Worm (Caenorhabditis elegans): ENCODE measurements around the gene klp-17.

The klp-17 gene

ce11 chrII:11467541-11467940, at the start of gene klp-17:
Gene klp-17, minus strand, starts transcription at chrII:11467641.
- TF ChIP-seq med-1 (GFP tag; optimal IDR thresholded peaks at IDR 0.05; ENCODE audit: insufficient read depth) (no peak), ref-1 (GFP tag; conservative IDR thresholded peaks at IDR 0.05) (no peak), T22C8.4 (GFP tag; IDR thresholded peaks at IDR 0.05) (no peak), klf-2 (GFP tag; conservative IDR thresholded peaks at IDR 0.05) (no peak), ztf-29 (GFP tag; IDR thresholded peaks at IDR 0.05) (no peak), cog-1 (tag; optimal IDR thresholded peaks at IDR 0.05) (no peak), flt-1 (GFP tag; IDR thresholded peaks at IDR 0.05) (no peak), ztf-23 (GFP tag; IDR thresholded peaks at IDR 0.05) (no peak), tab-1 (GFP tag; IDR thresholded peaks at IDR 0.05) (no peak)

ce11 chrII:11514775-11515174, 47.3 kb upstream of the klp-17 start, which contains the start of gene srh-44:
Gene srh-44, plus strand, starts transcription at chrII:11515075.
- TF ChIP-seq ref-1 (GFP tag; conservative IDR thresholded peaks at IDR 0.05), result no peak
- TF ChIP-seq ztf-29 (GFP tag; IDR thresholded peaks at IDR 0.05), result no peak
- no peak for TF ChIP-seq ztf-23 (GFP tag; IDR thresholded peaks at IDR 0.05)
- TF ChIP-seq klf-2 (GFP tag; conservative IDR thresholded peaks at IDR 0.05), result no peak
- no peak for TF ChIP-seq tab-1 (GFP tag; IDR thresholded peaks at IDR 0.05)
- TF ChIP-seq flt-1 (GFP tag; IDR thresholded peaks at IDR 0.05), result no peak
- TF ChIP-seq cog-1 (tag; optimal IDR thresholded peaks at IDR 0.05), result no peak
- no peak for TF ChIP-seq med-1 (GFP tag; optimal IDR thresholded peaks at IDR 0.05; ENCODE audit: insufficient read depth)
- no peak for TF ChIP-seq T22C8.4 (GFP tag; IDR thresholded peaks at IDR 0.05)

- TF ChIP-seq ztf-29 (GFP tag; IDR thresholded peaks at IDR 0.05) (no peak), ref-1 (GFP tag; conservative IDR thresholded peaks at IDR 0.05) (no peak), tab-1 (GFP tag; IDR thresholded peaks at IDR 0.05) (no peak), cog-1 (tag; optimal IDR thresholded peaks at IDR 0.05) (no peak), klf-2 (GFP tag; conservative IDR thresholded peaks at IDR 0.05) (no peak), ztf-23 (GFP tag; IDR thresholded peaks at IDR 0.05) (no peak), flt-1 (GFP tag; IDR thresholded peaks at IDR 0.05) (no peak), med-1 (GFP tag; optimal IDR thresholded peaks at IDR 0.05; ENCODE audit: insufficient read depth) (no peak), T22C8.4 (GFP tag; IDR thresholded peaks at IDR 0.05) (no peak)
Observed at ce11 chrII:11512921-11513320, 45.5 kb upstream of the klp-17 start.

DNA sequence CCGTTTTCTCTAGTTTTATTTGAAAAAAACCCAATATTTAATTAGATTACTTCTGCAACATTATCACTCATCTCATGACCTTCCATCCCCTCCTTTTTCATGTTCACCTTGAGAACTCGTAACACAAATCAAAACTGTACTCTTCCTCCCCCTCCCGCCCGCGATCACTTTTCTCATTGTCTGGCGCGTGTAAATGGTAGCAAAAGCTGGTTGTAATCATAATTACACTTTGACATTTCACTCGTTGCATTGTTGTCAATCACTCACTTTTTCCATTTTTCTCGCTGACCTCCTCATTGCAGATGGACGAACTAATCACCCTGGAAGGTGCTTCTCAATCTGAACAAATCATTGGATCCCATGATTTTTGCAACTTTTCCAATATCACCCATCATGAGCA, 42.9 kb upstream of the klp-17 start, which contains the start of gene npr-41:
Gene npr-41 (plus strand): TSS at position 301 of the 400 bp plus-strand sequence.
- TF ChIP-seq med-1 (GFP tag; optimal IDR thresholded peaks at IDR 0.05; ENCODE audit: insufficient read depth) (no peak), T22C8.4 (GFP tag; IDR thresholded peaks at IDR 0.05) (no peak), klf-2 (GFP tag; conservative IDR thresholded peaks at IDR 0.05) (no peak), ztf-23 (GFP tag; IDR thresholded peaks at IDR 0.05) (no peak), ref-1 (GFP tag; conservative IDR thresholded peaks at IDR 0.05) (no peak), tab-1 (GFP tag; IDR thresholded peaks at IDR 0.05) (no peak), flt-1 (GFP tag; IDR thresholded peaks at IDR 0.05) (no peak), ztf-29 (GFP tag; IDR thresholded peaks at IDR 0.05) (no peak), cog-1 (tag; optimal IDR thresholded peaks at IDR 0.05) (no peak)

DNA sequence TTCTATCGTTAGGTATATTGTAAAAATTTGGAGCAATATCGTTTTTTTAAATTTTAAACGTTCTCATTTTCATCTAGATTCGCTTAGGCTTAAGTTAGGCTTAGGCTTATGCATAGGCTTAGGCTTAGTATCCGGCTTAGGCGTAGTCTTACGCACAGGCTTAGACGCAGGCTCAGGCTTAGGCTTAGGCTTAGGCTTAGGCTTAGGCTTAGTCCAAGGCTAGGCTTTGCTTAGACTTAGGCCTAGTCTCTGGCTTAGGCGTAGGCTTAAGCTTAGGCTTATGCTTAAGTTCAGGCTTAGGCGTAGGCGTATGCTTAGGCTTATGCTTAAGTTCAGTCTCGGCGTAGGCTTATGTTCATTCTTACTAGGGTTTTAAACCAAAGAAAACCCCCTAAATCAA, 36.3 kb upstream of the klp-17 start:
- TF ChIP-seq klf-2 (GFP tag; conservative IDR thresholded peaks at IDR 0.05) (no peak), ztf-23 (GFP tag; IDR thresholded peaks at IDR 0.05) (no peak), ztf-29 (GFP tag; IDR thresholded peaks at IDR 0.05) (peak; percentile 67; the same call in 1 of the 2 replicates), ref-1 (GFP tag; conservative IDR thresholded peaks at IDR 0.05) (no peak)

DNA sequence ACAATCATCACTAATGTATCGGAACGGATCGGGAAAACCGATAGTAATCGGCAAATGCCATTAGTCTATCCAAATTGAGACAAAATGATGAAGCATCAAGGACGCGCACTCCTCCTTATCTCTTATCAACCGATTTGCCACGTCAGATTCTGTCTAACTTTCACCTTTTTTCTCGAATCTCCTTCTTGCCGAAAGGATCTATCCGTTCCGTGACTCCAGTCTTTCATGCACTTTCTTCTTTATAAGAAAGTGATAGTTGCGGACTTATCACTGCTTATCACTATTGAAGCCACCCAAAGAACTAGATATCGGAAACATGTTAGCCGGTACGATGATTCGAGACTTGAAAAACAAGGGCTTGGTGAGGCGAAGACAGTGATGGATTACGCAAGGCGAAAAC, 34.5 kb upstream of the klp-17 start:
- TF ChIP-seq cog-1 (tag; optimal IDR thresholded peaks at IDR 0.05) (no peak), tab-1 (GFP tag; IDR thresholded peaks at IDR 0.05) (no peak), ztf-29 (GFP tag; IDR thresholded peaks at IDR 0.05) (no peak), klf-2 (GFP tag; conservative IDR thresholded peaks at IDR 0.05) (no peak), ztf-23 (GFP tag; IDR thresholded peaks at IDR 0.05) (no peak), ref-1 (GFP tag; conservative IDR thresholded peaks at IDR 0.05) (no peak), flt-1 (GFP tag; IDR thresholded peaks at IDR 0.05) (no peak), T22C8.4 (GFP tag; IDR thresholded peaks at IDR 0.05) (no peak), med-1 (GFP tag; optimal IDR thresholded peaks at IDR 0.05; ENCODE audit: insufficient read depth) (no peak)

- TF ChIP-seq ztf-23 (GFP tag; IDR thresholded peaks at IDR 0.05), result no peak
- TF ChIP-seq tab-1 (GFP tag; IDR thresholded peaks at IDR 0.05), result no peak
- TF ChIP-seq med-1 (GFP tag; optimal IDR thresholded peaks at IDR 0.05; ENCODE audit: insufficient read depth), result no peak
Observed at ce11 chrII:11500198-11500597, 32.8 kb upstream of the klp-17 start, which contains the start of gene B0334.20. Gene B0334.20, minus strand, starts transcription at chrII:11500459.

- no peak for TF ChIP-seq ztf-29 (GFP tag; IDR thresholded peaks at IDR 0.05)
- TF ChIP-seq cog-1 (tag; optimal IDR thresholded peaks at IDR 0.05), result no peak
- TF ChIP-seq med-1 (GFP tag; optimal IDR thresholded peaks at IDR 0.05; ENCODE audit: insufficient read depth), result no peak
- 0 out of 2 replicates have a peak, but pooled peaks have one; percentile 31 for TF ChIP-seq ztf-23 (GFP tag; IDR thresholded peaks at IDR 0.05)
- TF ChIP-seq T22C8.4 (GFP tag; IDR thresholded peaks at IDR 0.05), result no peak
- no peak for TF ChIP-seq tab-1 (GFP tag; IDR thresholded peaks at IDR 0.05)
- TF ChIP-seq klf-2 (GFP tag; conservative IDR thresholded peaks at IDR 0.05), result no peak
- no peak for TF ChIP-seq flt-1 (GFP tag; IDR thresholded peaks at IDR 0.05)
- no peak for TF ChIP-seq ref-1 (GFP tag; conservative IDR thresholded peaks at IDR 0.05)
Observed at ce11 chrII:11497365-11497764, 29.9 kb upstream of the klp-17 start, which contains the start of gene B0334.5. Gene B0334.5, plus strand, starts transcription at chrII:11497665.

DNA sequence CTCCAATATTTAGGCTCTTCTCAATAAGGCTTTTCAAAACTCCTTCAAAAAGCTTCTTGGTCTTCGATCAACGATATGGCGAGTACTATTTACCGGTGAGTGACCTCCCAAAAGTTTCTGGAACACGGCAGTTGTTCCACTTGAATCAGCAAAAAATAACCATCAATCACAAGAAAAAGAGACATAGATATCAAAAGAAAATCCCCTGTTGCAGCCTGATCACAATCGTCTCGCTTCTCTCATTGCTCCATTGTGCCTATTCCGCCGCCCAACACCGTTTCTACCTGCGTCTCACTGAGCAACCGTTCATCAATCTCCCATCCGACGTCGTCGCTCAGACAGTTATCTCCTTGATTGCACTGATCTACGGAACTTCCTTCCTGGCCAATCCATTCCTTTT, 29.3 kb upstream of the klp-17 start, which contains the start of gene emc-5:
Gene emc-5 (plus strand): TSS at position 14 of the 400 bp plus-strand sequence.
- TF ChIP-seq cog-1 (tag; optimal IDR thresholded peaks at IDR 0.05) (no peak), med-1 (GFP tag; optimal IDR thresholded peaks at IDR 0.05; ENCODE audit: insufficient read depth) (no peak), T22C8.4 (GFP tag; IDR thresholded peaks at IDR 0.05) (no peak), flt-1 (GFP tag; IDR thresholded peaks at IDR 0.05) (no peak), ztf-23 (GFP tag; IDR thresholded peaks at IDR 0.05) (no peak), ztf-29 (GFP tag; IDR thresholded peaks at IDR 0.05) (no peak), klf-2 (GFP tag; conservative IDR thresholded peaks at IDR 0.05) (no peak), tab-1 (GFP tag; IDR thresholded peaks at IDR 0.05) (no peak), ref-1 (GFP tag; conservative IDR thresholded peaks at IDR 0.05) (no peak)

- TF ChIP-seq ref-1 (GFP tag; conservative IDR thresholded peaks at IDR 0.05) (no peak), ztf-29 (GFP tag; IDR thresholded peaks at IDR 0.05) (no peak), tab-1 (GFP tag; IDR thresholded peaks at IDR 0.05) (no peak), med-1 (GFP tag; optimal IDR thresholded peaks at IDR 0.05; ENCODE audit: insufficient read depth) (no peak), flt-1 (GFP tag; IDR thresholded peaks at IDR 0.05) (no peak), T22C8.4 (GFP tag; IDR thresholded peaks at IDR 0.05) (no peak), ztf-23 (GFP tag; IDR thresholded peaks at IDR 0.05) (no peak), klf-2 (GFP tag; conservative IDR thresholded peaks at IDR 0.05) (no peak), cog-1 (tag; optimal IDR thresholded peaks at IDR 0.05) (no peak)
Observed at ce11 chrII:11495806-11496205, 28.4 kb upstream of the klp-17 start.
